Fruit fly (Drosophila melanogaster) whole organism, embryonic: ENCODE data around the gene svr.

Experiments
- Atf3 ChIP-seq: fragments of 200-800 bp; sonication (Bioruptor generic); optimal IDR thresholded peaks from 3 replicates; lab custom pipeline; 2016; ENCODE audit warnings: missing biosample characterization, missing genetic modification characterization
- CG10267 ChIP-seq: fragments of 200-800 bp; sonication (Bioruptor generic); optimal IDR thresholded peaks from 2 replicates; lab custom pipeline; 2018; ENCODE audit warnings: missing biosample characterization, mild to moderate bottlenecking, missing genetic modification characterization, moderate library complexity
- CG1233 ChIP-seq: fragments of 200-800 bp; sonication (Bioruptor generic); optimal IDR thresholded peaks from 4 replicates; lab custom pipeline; 2018; ENCODE audit warnings: missing biosample characterization, mild to moderate bottlenecking, missing genetic modification characterization
- CG13424 ChIP-seq: fragments of 200-800 bp; sonication (Bioruptor generic); optimal IDR thresholded peaks from 2 replicates; lab custom pipeline; 2019; ENCODE audit warnings: missing biosample characterization, mild to moderate bottlenecking, missing genetic modification characterization, moderate library complexity
- CG14965 ChIP-seq: fragments of 200-800 bp; sonication (Bioruptor generic); optimal IDR thresholded peaks from 2 replicates; lab custom pipeline; 2016; ENCODE audit warnings: missing biosample characterization, missing genetic modification characterization, borderline replicate concordance
- CG17359 ChIP-seq: fragments of 200-800 bp; sonication (Bioruptor generic); optimal IDR thresholded peaks from 3 replicates; lab custom pipeline; 2018; ENCODE audit warnings: missing biosample characterization, mild to moderate bottlenecking, missing genetic modification characterization, moderate library complexity
- CG17361 ChIP-seq: fragments of 200-800 bp; sonication (Bioruptor generic); IDR thresholded peaks from 3 replicates; pipeline ENCODE4 v1.3.6; 2022; ENCODE audit warnings: missing biosample characterization, missing genetic modification characterization
- CG17829 ChIP-seq: fragments of 200-800 bp; optimal IDR thresholded peaks from 2 replicates; lab custom pipeline; 2019; ENCODE audit warnings: missing biosample characterization, mild to moderate bottlenecking, missing genetic modification characterization, moderate library complexity
- CG2889 ChIP-seq: fragments of 200-800 bp; sonication (Bioruptor generic); IDR thresholded peaks from 3 replicates; pipeline ENCODE4 v1.3.6; 2022; ENCODE audit warnings: missing biosample characterization, missing genetic modification characterization
- CG30403 ChIP-seq: fragments of 200-800 bp; sonication (Bioruptor generic); optimal IDR thresholded peaks from 3 replicates; lab custom pipeline; 2016; ENCODE audit warnings: missing biosample characterization, missing genetic modification characterization
- CG31224 ChIP-seq: fragments of 200-800 bp; sonication (Bioruptor generic); IDR thresholded peaks from 2 replicates; pipeline ENCODE4 v1.3.6; 2022; ENCODE audit warnings: missing biosample characterization, missing genetic modification characterization
- CG7987 ChIP-seq: fragments of 200-800 bp; sonication (Bioruptor generic); optimal IDR thresholded peaks from 2 replicates; lab custom pipeline; 2018; ENCODE audit warnings: missing biosample characterization, mild to moderate bottlenecking, missing genetic modification characterization, moderate library complexity
- CG8089 ChIP-seq: fragments of 200-800 bp; sonication (Bioruptor generic); optimal IDR thresholded peaks from 3 replicates; lab custom pipeline; 2016; ENCODE audit warnings: missing biosample characterization, missing genetic modification characterization
- CG8281 ChIP-seq: fragments of 200-800 bp; sonication (Bioruptor generic); optimal IDR thresholded peaks from 2 replicates; lab custom pipeline; 2018; ENCODE audit warnings: missing biosample characterization, mild to moderate bottlenecking, missing genetic modification characterization, moderate library complexity
- CHES-1-like ChIP-seq: fragments of 200-800 bp; sonication (Bioruptor generic); optimal IDR thresholded peaks from 2 replicates; lab custom pipeline; 2016; ENCODE audit warnings: missing biosample characterization, missing genetic modification characterization
- D ChIP-seq, 2 experiments: fragments of 200-800 bp in 1 of 2; fragments of >200 bp in 1 of 2; sonication (Bioruptor generic) in 1 of 2; optimal IDR thresholded peaks; 2 replicates in 1 of 2; 3 replicates in 1 of 2; lab custom pipeline; 2017; ENCODE audit warnings: mild to moderate bottlenecking in 1 of 2, missing biosample characterization in 1 of 2, missing genetic modification characterization in 1 of 2, missing genetic modification reagents in 1 of 2
- Deaf1 ChIP-seq: fragments of 200-800 bp; optimal IDR thresholded peaks from 3 replicates; lab custom pipeline; 2019; ENCODE audit warnings: missing biosample characterization, mild to moderate bottlenecking, missing genetic modification characterization, moderate library complexity
- Doc3 ChIP-seq: fragments of 200-800 bp; sonication (Bioruptor generic); IDR thresholded peaks from 3 replicates; pipeline ENCODE4 v1.3.6; 2022; ENCODE audit warnings: missing biosample characterization, missing genetic modification characterization; ENCODE audit not compliant: partially characterized antibody
- H15 ChIP-seq: fragments of 200-800 bp; sonication (Bioruptor generic); IDR thresholded peaks from 3 replicates; pipeline ENCODE4 v1.3.6; 2022; ENCODE audit warnings: missing biosample characterization, missing genetic modification characterization
- MTF-1 ChIP-seq: fragments of 200-800 bp; sonication (Bioruptor generic); optimal IDR thresholded peaks from 2 replicates; lab custom pipeline; 2018; ENCODE audit warnings: missing biosample characterization, mild to moderate bottlenecking, missing genetic modification characterization, borderline replicate concordance
- Mes4 ChIP-seq: fragments of 200-800 bp; sonication (Bioruptor generic); optimal IDR thresholded peaks from 2 replicates; lab custom pipeline; 2016; ENCODE audit warnings: missing biosample characterization, missing genetic modification characterization
- NK7.1 ChIP-seq: fragments of 200-800 bp; sonication (Bioruptor generic); optimal IDR thresholded peaks from 3 replicates; lab custom pipeline; 2016; ENCODE audit warnings: missing biosample characterization, missing genetic modification characterization
- Pdp1 ChIP-seq, 2 experiments: fragments of 200-800 bp; sonication (Bioruptor generic); optimal IDR thresholded peaks; 3 replicates each; lab custom pipeline; 2016; ENCODE audit warnings: missing biosample characterization in 2 of 2, missing genetic modification characterization in 2 of 2, mild to moderate bottlenecking in 1 of 2, moderate library complexity in 1 of 2
- Rfx ChIP-seq: fragments of 200-800 bp; sonication (Bioruptor generic); IDR thresholded peaks from 2 replicates; pipeline ENCODE4 v1.3.6; 2022; ENCODE audit warnings: missing biosample characterization, missing genetic modification characterization
- Side ChIP-seq: fragments of 200-800 bp; sonication (Bioruptor generic); optimal IDR thresholded peaks from 2 replicates; lab custom pipeline; 2016; ENCODE audit warnings: missing biosample characterization, missing genetic modification characterization
- Sin3A ChIP-seq: fragments of >200 bp; optimal IDR thresholded peaks from 2 replicates; lab custom pipeline; 2018
- Sox100B ChIP-seq: fragments of 200-800 bp; sonication (Bioruptor generic); optimal IDR thresholded peaks from 3 replicates; lab custom pipeline; 2018; ENCODE audit warnings: missing biosample characterization, mild to moderate bottlenecking, missing genetic modification characterization
- Usf ChIP-seq: fragments of 200-800 bp; sonication (Bioruptor generic); optimal IDR thresholded peaks from 2 replicates; lab custom pipeline; 2017; ENCODE audit warnings: missing genotype, missing biosample characterization, missing genetic modification characterization
- az2 ChIP-seq: fragments of 200-800 bp; sonication (Bioruptor generic); optimal IDR thresholded peaks from 3 replicates; lab custom pipeline; 2016; ENCODE audit warnings: missing biosample characterization, missing genetic modification characterization
- bab2 ChIP-seq: fragments of 200-800 bp; sonication (Bioruptor generic); optimal IDR thresholded peaks from 2 replicates; lab custom pipeline; 2016; ENCODE audit warnings: missing biosample characterization, missing genetic modification characterization
- chm ChIP-seq: fragments of 200-800 bp; sonication (Bioruptor generic); IDR thresholded peaks from 2 replicates; pipeline ENCODE4 v1.3.6; 2022; ENCODE audit warnings: missing biosample characterization, missing genetic modification characterization
- dan ChIP-seq: fragments of 200-800 bp; sonication (Bioruptor generic); IDR thresholded peaks from 2 replicates; pipeline ENCODE4 v1.3.6; 2022; ENCODE audit warnings: missing biosample characterization, missing genetic modification characterization
- en ChIP-seq: fragments of 200-800 bp; sonication (Bioruptor generic); optimal IDR thresholded peaks from 2 replicates; lab custom pipeline; 2016; ENCODE audit warnings: missing biosample characterization, missing genetic modification characterization
- fd64A ChIP-seq: fragments of 200-800 bp; sonication (Bioruptor generic); optimal IDR thresholded peaks from 3 replicates; lab custom pipeline; 2018; ENCODE audit warnings: missing biosample characterization, mild to moderate bottlenecking, missing genetic modification characterization
- fd96Cb ChIP-seq: fragments of 200-800 bp; sonication (Bioruptor generic); optimal IDR thresholded peaks from 2 replicates; lab custom pipeline; 2018; ENCODE audit warnings: missing biosample characterization, mild to moderate bottlenecking, missing genetic modification characterization, moderate library complexity
- gcm2 ChIP-seq: fragments of 200-800 bp; sonication (Bioruptor generic); optimal IDR thresholded peaks from 2 replicates; lab custom pipeline; 2016; ENCODE audit warnings: missing biosample characterization, missing genetic modification characterization
- grn ChIP-seq: fragments of 200-800 bp; sonication (Bioruptor generic); optimal IDR thresholded peaks from 3 replicates; lab custom pipeline; 2017; ENCODE audit warnings: missing biosample characterization, missing genetic modification characterization
- inv ChIP-seq: fragments of 200-800 bp; sonication (Bioruptor generic); IDR thresholded peaks from 2 replicates; pipeline ENCODE4 v1.3.6; 2022; ENCODE audit warnings: missing biosample characterization, missing genetic modification characterization; ENCODE audit not compliant: partially characterized antibody
- lab ChIP-seq: fragments of 200-800 bp; sonication (Bioruptor generic); optimal IDR thresholded peaks from 3 replicates; lab custom pipeline; 2017; ENCODE audit warnings: missing biosample characterization, missing genetic modification characterization, mild to moderate bottlenecking, moderate library complexity, missing genetic modification reagents
- pho ChIP-seq: fragments of 200-800 bp; sonication (Bioruptor generic); optimal IDR thresholded peaks from 2 replicates; lab custom pipeline; 2016; ENCODE audit warnings: missing biosample characterization, missing genetic modification characterization
- phol ChIP-seq: fragments of 200-800 bp; sonication (Bioruptor generic); optimal IDR thresholded peaks from 3 replicates; lab custom pipeline; 2018; ENCODE audit warnings: missing biosample characterization, mild to moderate bottlenecking, missing genetic modification characterization, moderate library complexity
- pita ChIP-seq: fragments of 200-800 bp; sonication (Bioruptor generic); optimal IDR thresholded peaks from 2 replicates; lab custom pipeline; 2017; ENCODE audit warnings: missing biosample characterization, mild to moderate bottlenecking, missing genetic modification characterization
- rib ChIP-seq: fragments of 200-800 bp; sonication (Bioruptor generic); IDR thresholded peaks from 2 replicates; pipeline ENCODE4 v1.3.6; 2022; ENCODE audit warnings: missing biosample characterization, missing genetic modification characterization
- sens ChIP-seq: fragments of 200-800 bp; sonication (Bioruptor generic); peaks from one replicate; lab custom pipeline; 2016; ENCODE audit warnings: missing biosample characterization, missing genetic modification characterization
- slbo ChIP-seq: fragments of 200-800 bp; sonication (Bioruptor generic); IDR thresholded peaks from 2 replicates; pipeline ENCODE4 v1.3.6; 2022; ENCODE audit warnings: missing biosample characterization, missing genetic modification characterization
- sug ChIP-seq: fragments of 200-800 bp; optimal IDR thresholded peaks from 2 replicates; lab custom pipeline; 2019; ENCODE audit warnings: missing biosample characterization, mild to moderate bottlenecking, missing genetic modification characterization, moderate library complexity
- tx ChIP-seq: fragments of 200-800 bp; sonication (Bioruptor generic); optimal IDR thresholded peaks from 2 replicates; lab custom pipeline; 2016; ENCODE audit warnings: missing biosample characterization, missing genetic modification characterization
- unc-4 ChIP-seq: fragments of 200-800 bp; sonication (Bioruptor generic); IDR thresholded peaks from 2 replicates; pipeline ENCODE4 v1.3.6; 2022; ENCODE audit warnings: missing biosample characterization, missing genetic modification characterization; ENCODE audit not compliant: partially characterized antibody
- unpg ChIP-seq: fragments of 200-800 bp; sonication (Bioruptor generic); optimal IDR thresholded peaks from 3 replicates; lab custom pipeline; 2018; ENCODE audit warnings: missing biosample characterization, mild to moderate bottlenecking, missing genetic modification characterization, moderate library complexity
- usp ChIP-seq: fragments of >200 bp; optimal IDR thresholded peaks from 2 replicates; lab custom pipeline; 2017; ENCODE audit warnings: missing biosample characterization, missing genetic modification characterization

svr gene

dm6 chrX:526479-527071, 30.3 kb downstream of the svr start (continued):
- TF ChIP-seq CG30403 (GFP tag; lab: Kevin White, UChicago): peak; percentile 45
- peak; percentile 71 for TF ChIP-seq Usf (GFP tag; lab: Kevin White, UChicago)
- no peak for TF ChIP-seq rib (GFP tag; lab: Robert Waterston, UW)
- no peak for TF ChIP-seq Sin3A
- no peak for TF ChIP-seq D (optimal IDR thresholded peaks at IDR 0.05; lab: Kevin White, UChicago)
- TF ChIP-seq D (GFP tag; optimal IDR thresholded peaks at IDR 0.05; lab: Kevin White, UChicago): peak; percentile 61
- TF ChIP-seq inv (GFP tag; lab: Robert Waterston, UW): no peak
- no peak for TF ChIP-seq usp
- TF ChIP-seq pita: no peak
- TF ChIP-seq sens (GFP tag; lab: Kevin White, UChicago): peak; percentile 95
- no peak for TF ChIP-seq slbo (GFP tag; lab: Robert Waterston, UW)
- TF ChIP-seq CG31224 (GFP tag; lab: Robert Waterston, UW): no peak
- no peak for TF ChIP-seq lab (GFP tag; lab: Kevin White, UChicago)
- TF ChIP-seq Side: peak; percentile 77
- peak; percentile 56; the same call in 1 of the 3 replicates for TF ChIP-seq CG17361 (GFP tag; lab: Robert Waterston, UW)
- peak; percentile 36 to 61 for TF ChIP-seq Pdp1 (GFP tag; optimal IDR thresholded peaks at IDR 0.05; lab: Kevin White, UChicago)
- no peak for TF ChIP-seq sug (tag; lab: Kevin White, UChicago)
- TF ChIP-seq phol (tag; lab: Kevin White, UChicago): peak; percentile 74
- TF ChIP-seq fd64A (GFP tag; lab: Kevin White, UChicago): no peak
- no peak for TF ChIP-seq gcm2 (GFP tag; lab: Kevin White, UChicago)
- TF ChIP-seq fd96Cb (tag; lab: Kevin White, UChicago): peak; percentile 54
- no peak for TF ChIP-seq unc-4 (GFP tag; lab: Robert Waterston, UW)
- peak; percentile 46 for TF ChIP-seq bab2 (GFP tag; lab: Kevin White, UChicago)
- TF ChIP-seq CG17359 (tag; lab: Kevin White, UChicago): peak; percentile 8
- no peak for TF ChIP-seq chm (GFP tag; lab: Robert Waterston, UW)
- TF ChIP-seq CG7987: no peak
- TF ChIP-seq grn (GFP tag; lab: Kevin White, UChicago): no peak
- peak; percentile 46 for TF ChIP-seq Deaf1 (tag; lab: Kevin White, UChicago)
- TF ChIP-seq CG14965: no peak
- TF ChIP-seq Sox100B (GFP tag; lab: Kevin White, UChicago): no peak
- peak; percentile 44 for TF ChIP-seq tx (GFP tag; lab: Kevin White, UChicago)
- peak; percentile 64 for TF ChIP-seq Mes4 (GFP tag; lab: Kevin White, UChicago)
- TF ChIP-seq CG2889 (GFP tag; lab: Robert Waterston, UW): no peak
- peak; percentile 80 for TF ChIP-seq dan (GFP tag; lab: Robert Waterston, UW)
- TF ChIP-seq CG13424: peak; percentile 31
- TF ChIP-seq CG10267 (tag; lab: Kevin White, UChicago): peak; percentile 76
- TF ChIP-seq CG1233 (GFP tag; lab: Kevin White, UChicago): peak; percentile 42
- TF ChIP-seq NK7.1: peak; percentile 4
- peak; percentile 52 for TF ChIP-seq Atf3 (GFP tag; lab: Kevin White, UChicago)
- TF ChIP-seq en: peak; percentile 63
- TF ChIP-seq Rfx (GFP tag; lab: Robert Waterston, UW): no peak
- no peak for TF ChIP-seq pho (GFP tag; lab: Kevin White, UChicago)
- no peak for TF ChIP-seq Doc3 (GFP tag; lab: Robert Waterston, UW)
- TF ChIP-seq MTF-1 (GFP tag; lab: Kevin White, UChicago): peak; percentile 44
- no peak for TF ChIP-seq H15 (GFP tag; lab: Robert Waterston, UW)
- TF ChIP-seq CG17829 (tag; lab: Kevin White, UChicago): peak; percentile 83
- peak; percentile 43 for TF ChIP-seq az2
- peak; percentile 37 for TF ChIP-seq unpg (GFP tag; lab: Kevin White, UChicago)
- peak; percentile 67 for TF ChIP-seq CG8089 (GFP tag; lab: Kevin White, UChicago)
- TF ChIP-seq CG8281 (tag; lab: Kevin White, UChicago): no peak
- TF ChIP-seq CHES-1-like (GFP tag; lab: Kevin White, UChicago): peak; percentile 31
